Fruit fly (Drosophila melanogaster) S2 (cell line): ENCODE measurements around the gene CG42232.

ENCODE experiments used
- CG8478 ChIP-seq: fragments of >200 bp; optimal IDR thresholded peaks from 2 replicates; lab custom pipeline; 2018
- CTCF ChIP-seq, 2 experiments: fragments of >200 bp; optimal IDR thresholded peaks; 2 replicates each; lab custom pipeline; 2018

- TF ChIP-seq CG8478 (lab: Kevin White, UChicago) (no peak), CTCF (optimal IDR thresholded peaks at IDR 0.05; lab: Kevin White, UChicago) (no peak)
Observed at dm6 chr3R:16477033-16477432, 7.6 kb upstream of the CG42232 start, which contains the start of gene Gyc89Db.
